Fruit fly (Drosophila melanogaster): ENCODE results near the gene CG6712.

The CG6712 gene

dm6 chr2L:12103231-12104210 is 7.2 kb upstream of the CG6712 start, which contains the start of the genes Patsas and ThrRS (continued):
- TF ChIP-seq CG16813 (GFP tag; IDR thresholded peaks at IDR 0.05; ENCODE audit: partially characterized antibody) (no peak), CG7928 (GFP tag; optimal IDR thresholded peaks at IDR 0.05) (peak; percentile 65), CoRest (tag; optimal IDR thresholded peaks at IDR 0.05) (peak; percentile 95), CG15073 (GFP tag; optimal IDR thresholded peaks at IDR 0.05) (peak; percentile 15), CG32767 (GFP tag; IDR thresholded peaks at IDR 0.05) (peak; percentile 72; the same call in 1 of the 2 replicates), lov (optimal IDR thresholded peaks at IDR 0.05) (no peak), lov (GFP tag; IDR thresholded peaks at IDR 0.05) (0 out of 3 replicates have a peak, but pooled peaks have one; percentile 15), aop (GFP tag; IDR thresholded peaks at IDR 0.05) (peak; percentile 53; the same call in 1 of the 2 replicates), nau (GFP tag; optimal IDR thresholded peaks at IDR 0.05) (no peak), CG11695 (GFP tag; IDR thresholded peaks at IDR 0.05) (peak; percentile 77; the same call in 2 of the 3 replicates), CG7745 (tag; optimal IDR thresholded peaks at IDR 0.05) (peak; percentile 99), CG8924 (tag; optimal IDR thresholded peaks at IDR 0.05) (peak; percentile 86), ERR (GFP tag; optimal IDR thresholded peaks at IDR 0.05) (peak; percentile 35), twi (tag; optimal IDR thresholded peaks at IDR 0.05) (peak; percentile 79), Myb (GFP tag; optimal IDR thresholded peaks at IDR 0.05) (peak; percentile 66), Optix (GFP tag; IDR thresholded peaks at IDR 0.05) (peak; percentile 53; the same call in 1 of the 3 replicates), Opbp (GFP tag; IDR thresholded peaks at IDR 0.05; ENCODE audit: partially characterized antibody) (no peak; the same call in 2 of the 3 replicates), CG15601 (tag; optimal IDR thresholded peaks at IDR 0.05) (peak; percentile 83), CG18619 (GFP tag; optimal IDR thresholded peaks at IDR 0.05) (peak; percentile 80), Rx (GFP tag; IDR thresholded peaks at IDR 0.05) (peak; percentile 67), maf-S (GFP tag; optimal IDR thresholded peaks at IDR 0.05) (peak; percentile 79), CG15269 (tag; optimal IDR thresholded peaks at IDR 0.05) (peak; percentile 90), tll (GFP tag; optimal IDR thresholded peaks at IDR 0.05) (no peak), tin (GFP tag; optimal IDR thresholded peaks at IDR 0.05) (peak; percentile 86), eyg (GFP tag; optimal IDR thresholded peaks at IDR 0.05) (no peak), wek (GFP tag; optimal IDR thresholded peaks at IDR 0.05) (no peak), crp (GFP tag; optimal IDR thresholded peaks at IDR 0.05) (peak; percentile 29 to 83), shn (GFP tag; optimal IDR thresholded peaks at IDR 0.05) (peak; percentile 76), Poxn (GFP tag; IDR thresholded peaks at IDR 0.05) (peak; percentile 65; the same call in 1 of the 2 replicates), sens-2 (GFP tag; IDR thresholded peaks at IDR 0.05) (peak; percentile 23; the same call in 1 of the 2 replicates), mirr (GFP tag; optimal IDR thresholded peaks at IDR 0.05) (no peak), fd96Cb (tag; optimal IDR thresholded peaks at IDR 0.05) (peak; percentile 88), NK7.1 (GFP tag; optimal IDR thresholded peaks at IDR 0.05) (peak; percentile 48), Oli (tag; optimal IDR thresholded peaks at IDR 0.05) (peak; percentile 87), tx (GFP tag; optimal IDR thresholded peaks at IDR 0.05) (peak; percentile 72), Doc2 (GFP tag; IDR thresholded peaks at IDR 0.05) (0 out of 2 replicates have a peak, but pooled peaks have one; percentile 16), grn (GFP tag; optimal IDR thresholded peaks at IDR 0.05) (no peak), NfI (GFP tag; optimal IDR thresholded peaks at IDR 0.05) (peak; percentile 86), CG12299 (tag; optimal IDR thresholded peaks at IDR 0.05) (peak; percentile 79), Dip3 (GFP tag; optimal IDR thresholded peaks at IDR 0.05) (peak; percentile 68), CG34224 (GFP tag; IDR thresholded peaks at IDR 0.05; ENCODE audit: partially characterized antibody) (no peak), gem (tag; optimal IDR thresholded peaks at IDR 0.05) (peak; percentile 94), CG17802 (tag; optimal IDR thresholded peaks at IDR 0.05) (peak; percentile 86), dati (GFP tag; IDR thresholded peaks at IDR 0.05) (no peak), Blimp-1 (GFP tag; optimal IDR thresholded peaks at IDR 0.05) (peak; percentile 84), CG5180 (GFP tag; optimal IDR thresholded peaks at IDR 0.05) (no peak), gcm (GFP tag; optimal IDR thresholded peaks at IDR 0.05) (peak; percentile 76)

All from whole organism, embryonic.